Fruit fly (Drosophila melanogaster): ENCODE data around the gene CG11585.

The CG11585 gene

dm6 chrX:14218045-14218483 lies 28.7 kb downstream of the CG11585 start (continued):
- TF ChIP-seq z (GFP tag; IDR thresholded peaks at IDR 0.05) (no peak), Sox102F (GFP tag; optimal IDR thresholded peaks at IDR 0.05) (peak; percentile 92), CG13424 (tag; optimal IDR thresholded peaks at IDR 0.05) (peak; percentile 88), CG6654 (GFP tag; optimal IDR thresholded peaks at IDR 0.05) (peak; percentile 45), CG6689 (GFP tag; IDR thresholded peaks at IDR 0.05) (peak; percentile 89), Eip74EF (GFP tag; optimal IDR thresholded peaks at IDR 0.05) (peak in 1 of 2 experiments; percentile 92), CG9437 (GFP tag; optimal IDR thresholded peaks at IDR 0.05) (peak; percentile 75), Poxn (GFP tag; IDR thresholded peaks at IDR 0.05) (peak; percentile 58; the same call in 1 of the 2 replicates), TFAM (GFP tag; optimal IDR thresholded peaks at IDR 0.05) (no peak), sens-2 (GFP tag; IDR thresholded peaks at IDR 0.05) (peak; percentile 71), Aef1 (GFP tag; IDR thresholded peaks at IDR 0.05) (peak; percentile 84), CG7372 (GFP tag; IDR thresholded peaks at IDR 0.05) (peak; percentile 73), unc-4 (GFP tag; IDR thresholded peaks at IDR 0.05; ENCODE audit: partially characterized antibody) (no peak), dm (GFP tag; optimal IDR thresholded peaks at IDR 0.05) (no peak), CG4854 (GFP tag; optimal IDR thresholded peaks at IDR 0.05) (peak; percentile 57), CG8290 (GFP tag; optimal IDR thresholded peaks at IDR 0.05) (peak; percentile 65), CG8290 (tag; optimal IDR thresholded peaks at IDR 0.05) (no peak), danr (GFP tag; IDR thresholded peaks at IDR 0.05) (peak; percentile 64), CG15269 (tag; optimal IDR thresholded peaks at IDR 0.05) (peak; percentile 92), lab (GFP tag; optimal IDR thresholded peaks at IDR 0.05) (peak; percentile 93), lbe (GFP tag; optimal IDR thresholded peaks at IDR 0.05) (peak; percentile 95), sim (GFP tag; IDR thresholded peaks at IDR 0.05) (peak; percentile 81), cas (GFP tag; IDR thresholded peaks at IDR 0.05) (peak; percentile 52; the same call in 1 of the 2 replicates), gro (GFP tag; optimal IDR thresholded peaks at IDR 0.05) (no peak), Atf-2 (GFP tag; optimal IDR thresholded peaks at IDR 0.05) (peak; percentile 52), CG3726 (GFP tag; IDR thresholded peaks at IDR 0.05) (peak; percentile 77; the same call in 2 of the 3 replicates), CG6813 (GFP tag; optimal IDR thresholded peaks at IDR 0.05) (peak; percentile 83), peb (GFP tag; IDR thresholded peaks at IDR 0.05) (peak; percentile 66), Hr78 (GFP tag; optimal IDR thresholded peaks at IDR 0.05) (peak in 1 of 2 experiments; percentile 53), ttk (GFP tag; IDR thresholded peaks at IDR 0.05) (peak; percentile 77), CG11723 (GFP tag; optimal IDR thresholded peaks at IDR 0.05) (peak; percentile 76), Mad (GFP tag; optimal IDR thresholded peaks at IDR 0.05) (peak; percentile 28), yki (optimal IDR thresholded peaks at IDR 0.05) (no peak), luna (GFP tag; optimal IDR thresholded peaks at IDR 0.05) (peak; percentile 19), CG18476 (GFP tag; optimal IDR thresholded peaks at IDR 0.05) (peak; percentile 79), Xrp1 (GFP tag; IDR thresholded peaks at IDR 0.05) (peak; percentile 92), tup (GFP tag; optimal IDR thresholded peaks at IDR 0.05) (peak; percentile 44), CG11247 (GFP tag; IDR thresholded peaks at IDR 0.05) (peak; percentile 79), corto (GFP tag; optimal IDR thresholded peaks at IDR 0.05) (peak; percentile 77), dmrt99B (tag; optimal IDR thresholded peaks at IDR 0.05) (peak; percentile 92), nerfin-2 (GFP tag; IDR thresholded peaks at IDR 0.05; ENCODE audit: partially characterized antibody) (no peak), sima (GFP tag; optimal IDR thresholded peaks at IDR 0.05) (peak; percentile 53), GATAe (GFP tag; conservative IDR thresholded peaks at IDR 0.05) (no peak), h (optimal IDR thresholded peaks at IDR 0.05) (no peak), CHES-1-like (GFP tag; optimal IDR thresholded peaks at IDR 0.05) (peak; percentile 42), crp (GFP tag; optimal IDR thresholded peaks at IDR 0.05) (peak in 1 of 2 experiments; percentile 57), vfl (GFP tag; optimal IDR thresholded peaks at IDR 0.05) (peak; percentile 66), bbx (GFP tag; IDR thresholded peaks at IDR 0.05; ENCODE audit: partially characterized antibody) (no peak), CG18599 (GFP tag; optimal IDR thresholded peaks at IDR 0.05) (peak; percentile 91), nom (GFP tag; optimal IDR thresholded peaks at IDR 0.05) (peak; percentile 96), gsb (GFP tag; IDR thresholded peaks at IDR 0.05) (peak; percentile 74)
